Fruit fly (Drosophila melanogaster) whole organism, embryonic: ENCODE measurements around the gene Muc30E.

Experiments
- Awh ChIP-seq: fragments of 200-800 bp; sonication (Bioruptor generic); IDR thresholded peaks from 2 replicates; pipeline ENCODE4, ENCODE4 v1.3.6; 2022; ENCODE audit warnings: missing biosample characterization, missing genetic modification characterization
- CG12299 ChIP-seq: fragments of 200-800 bp; sonication (Bioruptor generic); optimal IDR thresholded peaks from 2 replicates; lab custom pipeline; 2018; ENCODE audit warnings: missing biosample characterization, mild to moderate bottlenecking, missing genetic modification characterization
- CG18262 ChIP-seq: fragments of 200-800 bp; optimal IDR thresholded peaks from 3 replicates; lab custom pipeline; 2019; ENCODE audit warnings: missing biosample characterization, mild to moderate bottlenecking, missing genetic modification characterization, moderate library complexity
- CG2116 ChIP-seq: fragments of 200-800 bp; sonication (Bioruptor generic); optimal IDR thresholded peaks from 3 replicates; lab custom pipeline; 2018; ENCODE audit warnings: missing biosample characterization, mild to moderate bottlenecking, missing genetic modification characterization
- CG2129 ChIP-seq: fragments of 200-800 bp; sonication (Bioruptor generic); IDR thresholded peaks from 2 replicates; pipeline ENCODE4 v1.3.6; 2022; ENCODE audit warnings: missing biosample characterization, missing genetic modification characterization; ENCODE audit not compliant: partially characterized antibody
- CG2712 ChIP-seq: fragments of 200-800 bp; optimal IDR thresholded peaks from 3 replicates; lab custom pipeline; 2019; ENCODE audit warnings: missing biosample characterization, mild to moderate bottlenecking, missing genetic modification characterization, moderate library complexity
- CG2875 ChIP-seq: fragments of 200-800 bp; sonication (Bioruptor generic); optimal IDR thresholded peaks from 2 replicates; lab custom pipeline; 2017; ENCODE audit warnings: missing biosample characterization, mild to moderate bottlenecking, missing genetic modification characterization, missing genetic modification reagents
- CG31365 ChIP-seq: fragments of 200-800 bp; sonication (Bioruptor generic); optimal IDR thresholded peaks from 2 replicates; lab custom pipeline; 2018; ENCODE audit warnings: missing biosample characterization, mild to moderate bottlenecking, missing genetic modification characterization
- CG34376 ChIP-seq: fragments of 200-800 bp; sonication (Bioruptor generic); optimal IDR thresholded peaks from 2 replicates; lab custom pipeline; 2018; ENCODE audit warnings: missing biosample characterization, mild to moderate bottlenecking, missing genetic modification characterization
- CG4707 ChIP-seq: fragments of 200-800 bp; sonication (Bioruptor generic); optimal IDR thresholded peaks from 2 replicates; lab custom pipeline; 2018; ENCODE audit warnings: missing biosample characterization, mild to moderate bottlenecking, missing genetic modification characterization, moderate library complexity
- CG4854 ChIP-seq: fragments of 200-800 bp; sonication (Bioruptor generic); optimal IDR thresholded peaks from 2 replicates; lab custom pipeline; 2016; ENCODE audit warnings: missing biosample characterization, missing genetic modification characterization, inconsistent platforms
- CG6254 ChIP-seq: fragments of 200-800 bp; sonication (Bioruptor generic); optimal IDR thresholded peaks from 3 replicates; lab custom pipeline; 2017; ENCODE audit warnings: mild to moderate bottlenecking, missing biosample characterization, missing genetic modification reagents, missing genetic modification characterization
- CG8924 ChIP-seq: fragments of 200-800 bp; optimal IDR thresholded peaks from 3 replicates; lab custom pipeline; 2019; ENCODE audit warnings: missing biosample characterization, mild to moderate bottlenecking, missing genetic modification characterization, moderate library complexity
- CG9609 ChIP-seq: fragments of 200-800 bp; sonication (Bioruptor generic); optimal IDR thresholded peaks from 3 replicates; lab custom pipeline; 2016; ENCODE audit warnings: missing biosample characterization, missing genetic modification characterization
- CG9727 ChIP-seq: fragments of 200-800 bp; sonication (Bioruptor generic); optimal IDR thresholded peaks from 3 replicates; lab custom pipeline; 2017; ENCODE audit warnings: missing biosample characterization, mild to moderate bottlenecking, missing genetic modification characterization
- CG9817 ChIP-seq: fragments of 200-800 bp; sonication (Bioruptor generic); optimal IDR thresholded peaks from 2 replicates; lab custom pipeline; 2018; ENCODE audit warnings: missing biosample characterization, mild to moderate bottlenecking, missing genetic modification characterization, moderate library complexity
- Doc3 ChIP-seq: fragments of 200-800 bp; sonication (Bioruptor generic); IDR thresholded peaks from 3 replicates; pipeline ENCODE4 v1.3.6; 2022; ENCODE audit warnings: missing biosample characterization, missing genetic modification characterization; ENCODE audit not compliant: partially characterized antibody
- E2f1 ChIP-seq: fragments of 200-800 bp; sonication (Bioruptor generic); IDR thresholded peaks from 2 replicates; pipeline ENCODE4 v1.3.6; 2022; ENCODE audit warnings: missing biosample characterization, missing genetic modification characterization
- Eip74EF ChIP-seq, 2 experiments: fragments of 200-800 bp in 1 of 2; fragments of >200 bp in 1 of 2; sonication (Bioruptor generic) in 1 of 2; optimal IDR thresholded peaks; 2 replicates each; lab custom pipeline; 2017 to 2019; ENCODE audit warnings: missing biosample characterization in 2 of 2, missing genetic modification characterization in 2 of 2, mild to moderate bottlenecking in 1 of 2, moderate library complexity in 1 of 2
- Fer1 ChIP-seq: fragments of 200-800 bp; sonication (Bioruptor generic); optimal IDR thresholded peaks from 2 replicates; lab custom pipeline; 2017; ENCODE audit warnings: missing biosample characterization, mild to moderate bottlenecking, missing genetic modification characterization
- Gug ChIP-seq: fragments of 200-800 bp; sonication (Bioruptor generic); IDR thresholded peaks from 4 replicates; pipeline ENCODE4 v1.3.6; 2022; ENCODE audit warnings: missing biosample characterization, missing genetic modification characterization
- HLHmδ ChIP-seq: fragments of 200-800 bp; sonication (Bioruptor generic); optimal IDR thresholded peaks from 2 replicates; lab custom pipeline; 2018; ENCODE audit warnings: missing biosample characterization, mild to moderate bottlenecking, missing genetic modification characterization, moderate library complexity
- HmgZ ChIP-seq: fragments of 200-800 bp; sonication (Bioruptor generic); optimal IDR thresholded peaks from 2 replicates; lab custom pipeline; 2018; ENCODE audit warnings: missing biosample characterization, mild to moderate bottlenecking, missing genetic modification characterization
- Kr ChIP-seq: fragments of 200-800 bp; sonication (Bioruptor generic); optimal IDR thresholded peaks from 2 replicates; lab custom pipeline; 2017; ENCODE audit warnings: missing biosample characterization, mild to moderate bottlenecking, missing genetic modification characterization
- Med ChIP-seq: fragments of 200-800 bp; sonication (Bioruptor generic); peaks from one replicate; lab custom pipeline; 2016; ENCODE audit warnings: missing biosample characterization, missing genetic modification characterization, mild to moderate bottlenecking, inconsistent platforms, moderate library complexity
- NK7.1 ChIP-seq: fragments of 200-800 bp; sonication (Bioruptor generic); optimal IDR thresholded peaks from 3 replicates; lab custom pipeline; 2016; ENCODE audit warnings: missing biosample characterization, missing genetic modification characterization
- Sox100B ChIP-seq: fragments of 200-800 bp; sonication (Bioruptor generic); optimal IDR thresholded peaks from 3 replicates; lab custom pipeline; 2018; ENCODE audit warnings: missing biosample characterization, mild to moderate bottlenecking, missing genetic modification characterization
- Trl ChIP-seq, 3 experiments: fragments of >200 bp in 2 of 3; fragments of 200-800 bp in 1 of 3; sonication (Bioruptor generic) in 1 of 3; optimal IDR thresholded peaks; 2 replicates in 1 of 3; 3 replicates in 2 of 3; lab custom pipeline; 2016 to 2017; ENCODE audit warnings: missing biosample characterization in 1 of 3, missing genetic modification characterization in 1 of 3
- az2 ChIP-seq: fragments of 200-800 bp; sonication (Bioruptor generic); optimal IDR thresholded peaks from 3 replicates; lab custom pipeline; 2016; ENCODE audit warnings: missing biosample characterization, missing genetic modification characterization
- bbx ChIP-seq: fragments of 200-800 bp; sonication (Bioruptor generic); IDR thresholded peaks from 2 replicates; pipeline ENCODE4 v1.3.6; 2022; ENCODE audit warnings: missing biosample characterization, missing genetic modification characterization; ENCODE audit not compliant: partially characterized antibody
- bcd ChIP-seq: fragments of 200-800 bp; sonication (Bioruptor generic); optimal IDR thresholded peaks from 2 replicates; lab custom pipeline; 2017; ENCODE audit warnings: missing biosample characterization, mild to moderate bottlenecking, missing genetic modification characterization
- bsh ChIP-seq, 2 experiments: fragments of 200-800 bp; sonication (Bioruptor generic); optimal IDR thresholded peaks; 2 replicates each; lab custom pipeline; 2017 to 2018; ENCODE audit warnings: mild to moderate bottlenecking in 2 of 2, missing biosample characterization in 2 of 2, missing genetic modification characterization in 2 of 2, moderate library complexity in 1 of 2
- croc ChIP-seq: fragments of 200-800 bp; sonication (Bioruptor generic); conservative IDR thresholded peaks from 3 replicates; pipeline ENCODE4 v1.3.6; 2022; ENCODE audit warnings: missing biosample characterization, missing genetic modification characterization
- da ChIP-seq: fragments of 200-800 bp; sonication (Bioruptor generic); optimal IDR thresholded peaks from 2 replicates; lab custom pipeline; 2016; ENCODE audit warnings: missing biosample characterization, missing genetic modification characterization
- ems ChIP-seq: fragments of 200-800 bp; sonication (Bioruptor generic); optimal IDR thresholded peaks from 3 replicates; lab custom pipeline; 2016; ENCODE audit warnings: missing biosample characterization, missing genetic modification characterization
- gce ChIP-seq: fragments of 200-800 bp; sonication (Bioruptor generic); IDR thresholded peaks from 3 replicates; pipeline ENCODE4 v1.3.6; 2022; ENCODE audit warnings: missing biosample characterization, missing genetic modification characterization
- kay ChIP-seq: fragments of 200-800 bp; sonication (Bioruptor generic); optimal IDR thresholded peaks from 2 replicates; lab custom pipeline; 2016; ENCODE audit warnings: missing biosample characterization, missing genetic modification characterization
- knrl ChIP-seq: fragments of 200-800 bp; sonication (Bioruptor generic); IDR thresholded peaks from 3 replicates; pipeline ENCODE4 v1.3.6; 2022; ENCODE audit warnings: missing biosample characterization, missing genetic modification characterization; ENCODE audit not compliant: partially characterized antibody
- mam ChIP-seq: fragments of 200-800 bp; sonication (Bioruptor generic); optimal IDR thresholded peaks from 3 replicates; lab custom pipeline; 2016; ENCODE audit warnings: missing biosample characterization, missing genetic modification characterization
- nau ChIP-seq: fragments of 200-800 bp; sonication (Bioruptor generic); optimal IDR thresholded peaks from 3 replicates; lab custom pipeline; 2017; ENCODE audit warnings: missing biosample characterization, mild to moderate bottlenecking, missing genetic modification characterization, missing genetic modification reagents
- pho ChIP-seq: fragments of 200-800 bp; sonication (Bioruptor generic); optimal IDR thresholded peaks from 2 replicates; lab custom pipeline; 2016; ENCODE audit warnings: missing biosample characterization, missing genetic modification characterization
- phol ChIP-seq: fragments of 200-800 bp; sonication (Bioruptor generic); optimal IDR thresholded peaks from 3 replicates; lab custom pipeline; 2018; ENCODE audit warnings: missing biosample characterization, mild to moderate bottlenecking, missing genetic modification characterization, moderate library complexity
- rib ChIP-seq: fragments of 200-800 bp; sonication (Bioruptor generic); IDR thresholded peaks from 2 replicates; pipeline ENCODE4 v1.3.6; 2022; ENCODE audit warnings: missing biosample characterization, missing genetic modification characterization
- stwl ChIP-seq: fragments of 200-800 bp; sonication (Bioruptor generic); optimal IDR thresholded peaks from 3 replicates; lab custom pipeline; 2018; ENCODE audit warnings: missing biosample characterization, mild to moderate bottlenecking, missing genetic modification characterization, moderate library complexity
- twi ChIP-seq: fragments of 200-800 bp; optimal IDR thresholded peaks from 2 replicates; lab custom pipeline; 2019; ENCODE audit warnings: missing biosample characterization, mild to moderate bottlenecking, missing genetic modification characterization, moderate library complexity
- vfl ChIP-seq: fragments of 200-800 bp; sonication (Bioruptor generic); optimal IDR thresholded peaks from 2 replicates; lab custom pipeline; 2016; ENCODE audit warnings: missing biosample characterization, missing genetic modification characterization
- vnd ChIP-seq: fragments of 200-800 bp; sonication (Bioruptor generic); IDR thresholded peaks from 3 replicates; pipeline ENCODE4 v1.3.6; 2022; ENCODE audit warnings: missing biosample characterization, missing genetic modification characterization; ENCODE audit not compliant: partially characterized antibody
- zen ChIP-seq: fragments of 200-800 bp; sonication (Bioruptor generic); optimal IDR thresholded peaks from 3 replicates; lab custom pipeline; 2018; ENCODE audit warnings: missing biosample characterization, mild to moderate bottlenecking, missing genetic modification characterization, moderate library complexity
- zfh2 ChIP-seq: fragments of 200-800 bp; sonication (Bioruptor generic); optimal IDR thresholded peaks from 2 replicates; lab custom pipeline; 2016; ENCODE audit warnings: missing biosample characterization, missing genetic modification characterization

The Muc30E gene

DNA sequence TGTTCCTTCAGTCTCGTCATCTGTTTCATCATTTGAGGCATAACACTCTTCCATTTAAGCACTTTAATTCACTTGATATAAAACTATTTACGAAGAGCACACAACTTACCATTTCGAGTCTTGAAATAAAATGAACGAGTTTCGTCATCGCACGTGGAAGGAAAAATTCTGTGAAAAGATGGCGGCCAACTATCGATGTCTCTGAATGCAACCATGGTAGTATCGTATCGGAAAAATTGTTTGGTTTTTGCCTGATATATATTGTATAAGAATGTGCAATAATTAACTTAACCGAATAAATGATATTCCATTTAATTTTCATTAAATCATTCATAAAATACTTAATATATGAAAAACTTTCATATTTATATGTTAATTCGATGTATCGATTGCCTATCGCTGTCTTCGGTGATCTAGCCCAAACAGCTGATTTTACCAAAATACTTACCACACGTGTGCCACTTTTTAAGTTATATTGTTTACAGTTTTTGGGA is 8.0 kb downstream of the Muc30E start, which contains the start of gene Bka (continued):
- TF ChIP-seq vfl (GFP tag; lab: Kevin White, UChicago) (no peak), CG9817 (tag; lab: Kevin White, UChicago) (peak; percentile 30), vnd (GFP tag; lab: Robert Waterston, UW) (peak; percentile 98), bsh (GFP tag; optimal IDR thresholded peaks at IDR 0.05; lab: Kevin White, UChicago) (peak in 1 of 2 experiments; percentile 56), CG2875 (GFP tag; lab: Kevin White, UChicago) (peak; percentile 8), CG9609 (GFP tag; lab: Kevin White, UChicago) (no peak), CG8924 (tag; lab: Kevin White, UChicago) (peak; percentile 85), stwl (tag; lab: Kevin White, UChicago) (peak; percentile 71), CG18262 (peak; percentile 69), az2 (GFP tag; lab: Kevin White, UChicago) (peak; percentile 7), bcd (peak; percentile 48), CG31365 (tag; lab: Kevin White, UChicago) (no peak), Med (GFP tag; lab: Kevin White, UChicago) (peak; percentile 93), Fer1 (GFP tag; lab: Kevin White, UChicago) (peak; percentile 81), Sox100B (GFP tag; lab: Kevin White, UChicago) (peak; percentile 69), CG2116 (GFP tag; lab: Kevin White, UChicago) (peak; percentile 99), croc (GFP tag; lab: Robert Waterston, UW) (no peak), HLHmδ (GFP tag; lab: Kevin White, UChicago) (no peak), bbx (peak; percentile 95), da (GFP tag; lab: Kevin White, UChicago) (no peak), CG2712 (tag; lab: Kevin White, UChicago) (peak; percentile 71), Trl (optimal IDR thresholded peaks at IDR 0.05; lab: Kevin White, UChicago) (no peak), Trl (GFP tag; optimal IDR thresholded peaks at IDR 0.05; lab: Kevin White, UChicago) (peak; percentile 25), E2f1 (no peak), Eip74EF (GFP tag; optimal IDR thresholded peaks at IDR 0.05; lab: Kevin White, UChicago) (peak in 1 of 2 experiments; percentile 65), CG4854 (GFP tag; lab: Kevin White, UChicago) (peak; percentile 29), Doc3 (peak; percentile 99), CG12299 (tag; lab: Kevin White, UChicago) (peak; percentile 11), Gug (no peak), pho (GFP tag; lab: Kevin White, UChicago) (peak; percentile 20), knrl (peak; percentile 99), nau (GFP tag; lab: Kevin White, UChicago) (peak; percentile 65), mam (GFP tag; lab: Kevin White, UChicago) (no peak), gce (GFP tag; lab: Robert Waterston, UW) (no peak), Awh (GFP tag; lab: Robert Waterston, UW) (no peak), CG6254 (peak; percentile 63), CG4707 (GFP tag; lab: Kevin White, UChicago) (peak; percentile 37), HmgZ (peak; percentile 83), CG2129 (GFP tag; lab: Robert Waterston, UW) (peak; percentile 99), phol (tag; lab: Kevin White, UChicago) (peak; percentile 100), ems (GFP tag; lab: Kevin White, UChicago) (peak; percentile 17), twi (tag; lab: Kevin White, UChicago) (peak; percentile 71), Kr (no peak), zfh2 (GFP tag; lab: Kevin White, UChicago) (no peak), CG9727 (peak; percentile 77), CG34376 (GFP tag; lab: Kevin White, UChicago) (peak; percentile 85), rib (GFP tag; lab: Robert Waterston, UW) (no peak), kay (no peak), NK7.1 (no peak), zen (tag; lab: Kevin White, UChicago) (peak; percentile 21)
